Worm (Caenorhabditis elegans) whole organism, late embryonic: ENCODE data around the gene C17H11.4.

Experiments
- C08G9.2 ChIP-seq: sonication (generic microtip); optimal IDR thresholded peaks from 2 replicates; lab custom pipeline; 2016; ENCODE audit warnings: mild to moderate bottlenecking, missing genetic modification characterization, moderate library complexity, missing compliant biosample characterization
- C38D4.7 ChIP-seq: fragments of 200-800 bp; sonication (Bioruptor generic); optimal IDR thresholded peaks from 2 replicates; lab custom pipeline; 2018; ENCODE audit warnings: mild to moderate bottlenecking, missing genetic modification characterization, moderate library complexity, missing compliant biosample characterization
- F13H6.1 ChIP-seq: sonication (generic microtip); optimal IDR thresholded peaks from 2 replicates; lab custom pipeline; 2016; ENCODE audit warnings: missing genetic modification characterization, missing compliant biosample characterization
- K09A11.1 ChIP-seq: sonication (generic microtip); optimal IDR thresholded peaks from 2 replicates; lab custom pipeline; 2017; ENCODE audit warnings: antibody characterized with exemption, mild to moderate bottlenecking, missing genetic modification characterization, missing compliant biosample characterization; ENCODE audit not compliant: insufficient read depth
- T23F11.4 ChIP-seq: fragments of 200-800 bp; sonication (Bioruptor generic); optimal IDR thresholded peaks from 2 replicates; lab custom pipeline; 2018; ENCODE audit warnings: mild to moderate bottlenecking, missing genetic modification characterization, missing compliant biosample characterization
- ahr-1 ChIP-seq: sonication (generic microtip); optimal IDR thresholded peaks from 2 replicates; lab custom pipeline; 2016; ENCODE audit warnings: missing genetic modification characterization, missing compliant biosample characterization
- ama-1 ChIP-seq: fragments of 150-350 bp; optimal IDR thresholded peaks from 2 replicates; lab custom pipeline; 2014
- ceh-18 ChIP-seq: sonication (generic microtip); optimal IDR thresholded peaks from 2 replicates; lab custom pipeline; 2016; ENCODE audit warnings: missing genetic modification characterization, missing compliant biosample characterization
- ceh-2 ChIP-seq: sonication (generic microtip); optimal IDR thresholded peaks from 2 replicates; lab custom pipeline; 2016; ENCODE audit warnings: missing genotype, missing genetic modification characterization, missing compliant biosample characterization
- ceh-30 ChIP-seq: fragments of 150-350 bp; optimal IDR thresholded peaks from 2 replicates; lab custom pipeline; 2014; ENCODE audit warnings: missing biosample characterization, missing genetic modification characterization
- ceh-45 ChIP-seq: fragments of 200-800 bp; sonication (Bioruptor generic); IDR thresholded peaks from 2 replicates; pipeline ENCODE4 v1.3.6; 2022; ENCODE audit warnings: missing genetic modification reagents, missing genetic modification characterization, missing compliant biosample characterization
- ceh-48 ChIP-seq: sonication (generic microtip); optimal IDR thresholded peaks from 2 replicates; lab custom pipeline; 2016; ENCODE audit warnings: missing genetic modification characterization, inconsistent platforms, missing compliant biosample characterization
- elt-2 ChIP-seq: sonication (generic microtip); optimal IDR thresholded peaks from 2 replicates; lab custom pipeline; 2016; ENCODE audit warnings: missing genetic modification reagents, missing genetic modification characterization, missing compliant biosample characterization
- elt-4 ChIP-seq: sonication (generic microtip); optimal IDR thresholded peaks from 2 replicates; lab custom pipeline; 2016; ENCODE audit warnings: missing genetic modification characterization, missing compliant biosample characterization
- ets-4 ChIP-seq: sonication (generic microtip); optimal IDR thresholded peaks from 2 replicates; lab custom pipeline; 2016; ENCODE audit warnings: missing genetic modification characterization, missing compliant biosample characterization
- eyg-1 ChIP-seq: sonication (generic microtip); optimal IDR thresholded peaks from 2 replicates; lab custom pipeline; 2016; ENCODE audit warnings: missing genotype, missing genetic modification characterization, missing compliant biosample characterization
- fax-1 ChIP-seq: sonication (generic microtip); optimal IDR thresholded peaks from 2 replicates; lab custom pipeline; 2016; ENCODE audit warnings: missing genotype, missing genetic modification characterization, missing compliant biosample characterization
- fkh-10 ChIP-seq: fragments of 150-350 bp; optimal IDR thresholded peaks from 2 replicates; lab custom pipeline; 2014; ENCODE audit warnings: missing biosample characterization, missing genetic modification reagents, missing genetic modification characterization
- fkh-6 ChIP-seq: sonication (generic microtip); optimal IDR thresholded peaks from 2 replicates; lab custom pipeline; 2016; ENCODE audit warnings: missing genetic modification characterization, missing compliant biosample characterization
- gmeb-2 ChIP-seq: sonication (generic microtip); optimal IDR thresholded peaks from 2 replicates; lab custom pipeline; 2016; ENCODE audit warnings: missing genetic modification characterization, inconsistent platforms, missing compliant biosample characterization
- hlh-6 ChIP-seq: sonication (generic microtip); optimal IDR thresholded peaks from 2 replicates; lab custom pipeline; 2016; ENCODE audit warnings: missing genotype, missing genetic modification characterization, missing compliant biosample characterization
- lim-6 ChIP-seq: sonication (generic microtip); optimal IDR thresholded peaks from 2 replicates; lab custom pipeline; 2016; ENCODE audit warnings: missing genetic modification characterization, missing compliant biosample characterization
- lin-11 ChIP-seq: fragments of 200-800 bp; sonication (Bioruptor generic); optimal IDR thresholded peaks from 2 replicates; lab custom pipeline; 2018; ENCODE audit warnings: mild to moderate bottlenecking, missing genetic modification characterization, missing compliant biosample characterization
- nfya-1 ChIP-seq: sonication (generic microtip); optimal IDR thresholded peaks from 2 replicates; lab custom pipeline; 2017; ENCODE audit warnings: missing genetic modification characterization, mild to moderate bottlenecking, missing compliant biosample characterization, antibody characterized with exemption, moderate library complexity
- nhr-11 ChIP-seq: fragments of 150-350 bp; optimal IDR thresholded peaks from 2 replicates; lab custom pipeline; 2014; ENCODE audit warnings: missing biosample characterization, missing genetic modification characterization
- npax-4 ChIP-seq: sonication (generic microtip); optimal IDR thresholded peaks from 2 replicates; lab custom pipeline; 2016; ENCODE audit warnings: missing genetic modification characterization, missing compliant biosample characterization
- odd-2 ChIP-seq: sonication (generic microtip); optimal IDR thresholded peaks from 2 replicates; lab custom pipeline; 2017; ENCODE audit warnings: antibody characterized with exemption, mild to moderate bottlenecking, missing genetic modification characterization, missing compliant biosample characterization
- pag-3 ChIP-seq: sonication (generic microtip); optimal IDR thresholded peaks from 2 replicates; lab custom pipeline; 2016; ENCODE audit warnings: missing compliant biosample characterization, missing genetic modification characterization, borderline replicate concordance
- pat-9 ChIP-seq: fragments of 200-800 bp; sonication (Bioruptor generic); optimal IDR thresholded peaks from 2 replicates; lab custom pipeline; 2018; ENCODE audit warnings: mild to moderate bottlenecking, missing genetic modification characterization, moderate library complexity, missing compliant biosample characterization
- pax-1 ChIP-seq: fragments of 150-350 bp; optimal IDR thresholded peaks from 2 replicates; lab custom pipeline; 2014; ENCODE audit warnings: missing biosample characterization, missing genetic modification characterization
- pqm-1 ChIP-seq: sonication (generic microtip); optimal IDR thresholded peaks from 2 replicates; lab custom pipeline; 2016; ENCODE audit warnings: missing genetic modification characterization, missing compliant biosample characterization
- ref-2 ChIP-seq: sonication (generic microtip); optimal IDR thresholded peaks from 2 replicates; lab custom pipeline; 2016; ENCODE audit warnings: missing genetic modification characterization, missing compliant biosample characterization
- syd-9 ChIP-seq: sonication (generic microtip); optimal IDR thresholded peaks from 2 replicates; lab custom pipeline; 2016; ENCODE audit warnings: mild to moderate bottlenecking, missing genetic modification characterization, moderate library complexity, missing compliant biosample characterization
- ttx-3 ChIP-seq: sonication (generic microtip); optimal IDR thresholded peaks from 2 replicates; lab custom pipeline; 2016; ENCODE audit warnings: missing genetic modification reagents, missing genetic modification characterization, missing compliant biosample characterization
- unc-3 ChIP-seq, 2 experiments: fragments of 200-800 bp in 1 of 2; sonication (Bioruptor generic) in 1 of 2; sonication (generic microtip) in 1 of 2; conservative IDR thresholded peaks in 1 of 2; optimal IDR thresholded peaks in 1 of 2; 2 replicates each; pipeline versions ENCODE4 v1.3.6 to Lab custom; 2016 to 2022; ENCODE audit warnings: missing compliant biosample characterization in 2 of 2, missing genetic modification characterization in 2 of 2, missing genetic modification reagents in 1 of 2
- unc-42 ChIP-seq: sonication (generic microtip); optimal IDR thresholded peaks from 2 replicates; lab custom pipeline; 2016; ENCODE audit warnings: missing genotype, missing genetic modification characterization, missing compliant biosample characterization
- unc-55 ChIP-seq: sonication (generic microtip); optimal IDR thresholded peaks from 2 replicates; lab custom pipeline; 2017; ENCODE audit warnings: missing biosample characterization, missing genetic modification reagents, missing genetic modification characterization

C17H11.4 gene

ce11 chrX:8181590-8182311 lies at the start of gene C17H11.4:
Gene C17H11.4 (minus strand): TSS chrX:8181640.
- TF ChIP-seq unc-42 (tag; lab: Kevin White, UChicago) (peak; percentile 15), C08G9.2 (peak; percentile 16), ceh-45 (peak; percentile 78), fkh-6 (tag; lab: Kevin White, UChicago) (peak; percentile 54)
- TF ChIP-seq, all 69 proteins: peak for 4; not testable (repeated sequence) for 65

- TF ChIP-seq syd-9 (tag; lab: Kevin White, UChicago) (no peak), ahr-1 (tag; lab: Kevin White, UChicago) (no peak), fax-1 (tag; lab: Kevin White, UChicago) (no peak), pat-9 (tag; lab: Kevin White, UChicago) (no peak), unc-42 (tag; lab: Kevin White, UChicago) (no peak), lin-11 (tag; lab: Kevin White, UChicago) (no peak), npax-4 (no peak), eyg-1 (tag; lab: Kevin White, UChicago) (no peak), ceh-2 (tag; lab: Kevin White, UChicago) (no peak), pqm-1 (tag; lab: Kevin White, UChicago) (no peak), nhr-11 (no peak), ceh-18 (no peak), ref-2 (no peak), hlh-6 (no peak), ttx-3 (tag; lab: Kevin White, UChicago) (no peak), C38D4.7 (GFP tag; lab: Kevin White, UChicago) (no peak), fkh-10 (GFP tag; lab: Kevin White, UChicago) (no peak), pag-3 (tag; lab: Kevin White, UChicago) (no peak), unc-55 (GFP tag; lab: Kevin White, UChicago) (no peak)
Measured at ce11 chrX:8230579-8230978, 49.1 kb upstream of the C17H11.4 start.

- no peak for TF ChIP-seq fax-1 (tag; lab: Kevin White, UChicago)
- TF ChIP-seq T23F11.4 (GFP tag; lab: Kevin White, UChicago) = no peak
- no peak for TF ChIP-seq fkh-6 (tag; lab: Kevin White, UChicago)
- TF ChIP-seq, all 69 proteins: peak for 0
Measured at ce11 chrX:8229221-8229620, 47.8 kb upstream of the C17H11.4 start.

ce11 chrX:8224916-8225315 lies 43.5 kb upstream of the C17H11.4 start, which contains the start of gene K02A6.2:
Gene K02A6.2 (minus strand): TSS chrX:8225016.
- no peak for TF ChIP-seq pax-1 (tag; lab: Kevin White, UChicago)
- TF ChIP-seq ceh-30 (tag; lab: Kevin White, UChicago) = no peak
- no peak for TF ChIP-seq ets-4 (tag; lab: Kevin White, UChicago)
- TF ChIP-seq hlh-6 = no peak
- TF ChIP-seq fax-1 (tag; lab: Kevin White, UChicago) = no peak
- no peak for TF ChIP-seq elt-4 (tag; lab: Kevin White, UChicago)
- no peak for TF ChIP-seq K09A11.1 (tag; lab: Kevin White, UChicago)
- TF ChIP-seq ceh-48 = no peak
- TF ChIP-seq pqm-1 (tag; lab: Kevin White, UChicago) = no peak
- no peak for TF ChIP-seq F13H6.1 (tag; lab: Kevin White, UChicago)
- no peak for TF ChIP-seq elt-2 (tag; lab: Kevin White, UChicago)
- no peak for TF ChIP-seq ama-1 (lab: Kevin White, UChicago)
- TF ChIP-seq gmeb-2 = no peak
- TF ChIP-seq nfya-1 (tag; lab: Kevin White, UChicago) = no peak
- no peak for TF ChIP-seq lim-6 (tag; lab: Kevin White, UChicago)
- TF ChIP-seq unc-3 (GFP tag; conservative IDR thresholded peaks at IDR 0.05; lab: Robert Waterston, UW) = no peak
- TF ChIP-seq unc-3 (tag; optimal IDR thresholded peaks at IDR 0.05; lab: Kevin White, UChicago) = no peak
- no peak for TF ChIP-seq odd-2
